Worm (Caenorhabditis elegans): ENCODE data around the gene C29E4.15.
"Not testable (repeated sequence)": the region's sequence is repeated elsewhere in the genome, so short reads cannot be mapped to it uniquely, and the experiment has no call there.

ce11 chrIII:7958922-7959609, 6.6 kb downstream of the C29E4.15 start, which contains the start of gene F54H12.10:
- TF ChIP-seq dao-5, W03F9.2 (tag; optimal IDR thresholded peaks at IDR 0.05): not testable (repeated sequence)
